Fruit fly (Drosophila melanogaster) whole organism, embryonic: Measurements from ENCODE around the gene JIL-1.

ENCODE experiments used
- CG1832 ChIP-seq: fragments of 200-800 bp; sonication (Bioruptor generic); optimal IDR thresholded peaks from 2 replicates; lab custom pipeline; 2017; ENCODE audit warnings: missing biosample characterization, mild to moderate bottlenecking, missing genetic modification characterization, inconsistent platforms
- Dll ChIP-seq: fragments of 200-800 bp; sonication (Bioruptor generic); IDR thresholded peaks from 4 replicates; pipeline ENCODE4 v1.3.6; 2022; ENCODE audit warnings: missing biosample characterization, missing genetic modification characterization; ENCODE audit not compliant: partially characterized antibody
- Mes4 ChIP-seq: fragments of 200-800 bp; sonication (Bioruptor generic); optimal IDR thresholded peaks from 2 replicates; lab custom pipeline; 2016; ENCODE audit warnings: missing biosample characterization, missing genetic modification characterization
- Nf-YB ChIP-seq: fragments of 200-800 bp; sonication (Bioruptor generic); optimal IDR thresholded peaks from 3 replicates; lab custom pipeline; 2019; ENCODE audit warnings: missing biosample characterization, mild to moderate bottlenecking, missing genetic modification characterization, moderate library complexity
- amos ChIP-seq: fragments of 200-800 bp; sonication (Bioruptor generic); IDR thresholded peaks from 2 replicates; pipeline ENCODE4 v1.3.6; 2022; ENCODE audit warnings: missing biosample characterization, missing genetic modification characterization; ENCODE audit not compliant: partially characterized antibody
- ash1 ChIP-seq: fragments of 200-800 bp; sonication (Bioruptor generic); optimal IDR thresholded peaks from 2 replicates; lab custom pipeline; 2018; ENCODE audit warnings: missing biosample characterization, mild to moderate bottlenecking, missing genetic modification characterization
- dm ChIP-seq: fragments of 200-800 bp; sonication (Bioruptor generic); optimal IDR thresholded peaks from 3 replicates; lab custom pipeline; 2016; ENCODE audit warnings: missing biosample characterization, missing genetic modification characterization
- klu ChIP-seq: fragments of 200-800 bp; sonication (Bioruptor generic); IDR thresholded peaks from 2 replicates; pipeline ENCODE4 v1.3.6; 2022; ENCODE audit warnings: missing biosample characterization, missing genetic modification characterization
- lola ChIP-seq, 3 experiments: fragments of >200 bp in 2 of 3; fragments of 200-800 bp in 1 of 3; sonication (Bioruptor generic) in 1 of 3; optimal IDR thresholded peaks; 2 replicates each; lab custom pipeline; 2017 to 2019; ENCODE audit warnings: missing biosample characterization in 3 of 3, missing genetic modification characterization in 3 of 3, mild to moderate bottlenecking in 1 of 3, moderate library complexity in 1 of 3

DNA sequence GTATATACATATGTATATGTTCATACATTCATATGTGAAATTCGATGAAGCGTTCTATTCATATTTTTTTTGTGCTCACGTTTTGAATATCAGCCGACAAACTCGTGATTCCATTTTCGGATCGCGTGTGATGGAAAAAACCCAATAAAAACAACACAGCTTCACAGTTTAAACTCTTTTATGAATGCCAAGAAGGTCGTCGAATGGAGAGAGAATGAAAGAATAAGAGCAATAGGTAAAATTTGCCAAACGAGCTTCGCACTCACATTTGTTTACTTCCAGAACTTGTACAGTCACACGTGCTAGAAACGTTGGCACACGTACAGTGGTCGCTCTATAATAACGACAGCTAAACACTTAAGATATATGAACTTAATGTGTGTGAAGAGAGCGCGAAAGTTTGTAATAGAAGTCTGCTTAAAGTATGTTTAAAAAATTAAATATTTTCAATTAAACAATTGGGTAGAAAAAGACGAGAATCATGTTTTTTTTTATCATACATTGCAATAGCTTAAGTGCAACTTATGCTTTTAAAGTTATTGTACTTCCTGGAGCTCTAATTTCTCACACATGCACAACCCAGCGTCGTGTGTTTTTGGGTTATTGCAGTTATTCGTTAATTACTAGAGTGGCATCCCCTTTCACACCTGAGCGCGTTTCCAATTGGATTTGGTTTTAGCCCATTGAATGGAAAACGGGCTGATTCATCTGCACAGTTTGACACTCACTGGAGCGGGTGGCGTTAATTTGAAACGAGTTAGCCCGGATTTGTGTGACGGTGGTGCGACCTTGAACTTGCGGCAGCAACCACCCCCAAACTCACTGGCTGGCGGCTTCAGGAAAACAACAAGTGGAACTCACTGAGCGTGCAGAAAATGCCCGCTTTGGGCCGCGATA, 32.9 kb upstream of the JIL-1 start:
- no peak for TF ChIP-seq amos
- TF ChIP-seq klu (GFP tag; lab: Robert Waterston, UW), result no peak
- no peak for TF ChIP-seq Mes4 (GFP tag; lab: Kevin White, UChicago)
- TF ChIP-seq ash1 (GFP tag; lab: Kevin White, UChicago), result no peak
- no peak for TF ChIP-seq Dll
- TF ChIP-seq CG1832 (GFP tag; lab: Kevin White, UChicago), result no peak
- no peak for TF ChIP-seq dm (GFP tag; lab: Kevin White, UChicago)
- TF ChIP-seq lola (GFP tag; optimal IDR thresholded peaks at IDR 0.05; lab: Kevin White, UChicago), result no peak
- no peak for TF ChIP-seq Nf-YB (GFP tag; lab: Kevin White, UChicago)
